Worm (Caenorhabditis elegans) whole organism, young adult: Measurements from ENCODE around the gene F08D12.2.

Experiments
- B0261.1 ChIP-seq: sonication (generic microtip); optimal IDR thresholded peaks from 2 replicates; lab custom pipeline; 2016; ENCODE audit warnings: mild to moderate bottlenecking, missing genetic modification characterization, moderate library complexity, missing compliant biosample characterization
- bed-2 ChIP-seq: fragments of 200-800 bp; sonication (Bioruptor generic); IDR thresholded peaks from 2 replicates; pipeline ENCODE4 v1.3.6; 2022; ENCODE audit warnings: missing genetic modification reagents, missing genetic modification characterization, missing compliant biosample characterization
- cebp-1 ChIP-seq, 2 experiments: fragments of 200-800 bp in 1 of 2; sonication (Bioruptor generic) in 1 of 2; sonication (generic microtip) in 1 of 2; IDR thresholded peaks in 1 of 2; optimal IDR thresholded peaks in 1 of 2; 2 replicates each; pipeline versions ENCODE4 v1.3.6 to Lab custom; 2017 to 2022; ENCODE audit warnings: missing compliant biosample characterization in 2 of 2, missing genetic modification characterization in 2 of 2, mild to moderate bottlenecking in 1 of 2, missing genetic modification reagents in 1 of 2, moderate library complexity in 1 of 2
- ekl-4 ChIP-seq: fragments of 200-800 bp; sonication (Bioruptor generic); IDR thresholded peaks from 2 replicates; pipeline ENCODE4 v1.3.6; 2022; ENCODE audit warnings: missing genetic modification reagents, missing genetic modification characterization, missing compliant biosample characterization
- lin-54 ChIP-seq: fragments of 200-800 bp; sonication (Bioruptor generic); optimal IDR thresholded peaks from 2 replicates; lab custom pipeline; 2018; ENCODE audit warnings: mild to moderate bottlenecking, missing genetic modification characterization, missing compliant biosample characterization
- madf-8 ChIP-seq: fragments of 200-800 bp; sonication (Bioruptor generic); conservative IDR thresholded peaks from 2 replicates; pipeline ENCODE4 v1.3.6; 2022; ENCODE audit warnings: missing genetic modification reagents, missing genetic modification characterization, missing compliant biosample characterization
- nfyb-1 ChIP-seq: fragments of 200-800 bp; sonication (Bioruptor generic); IDR thresholded peaks from 2 replicates; pipeline ENCODE4 v1.3.6; 2022; ENCODE audit warnings: missing genetic modification reagents, missing genetic modification characterization, missing compliant biosample characterization
- sdz-38 ChIP-seq: sonication (generic microtip); optimal IDR thresholded peaks from 2 replicates; lab custom pipeline; 2016; ENCODE audit warnings: missing genotype, missing genetic modification characterization, missing compliant biosample characterization
- snpc-4 ChIP-seq, 5 experiments: fragments of 150-350 bp in 1 of 5; sonication (generic microtip) in 4 of 5; optimal IDR thresholded peaks; 2 replicates each; lab custom pipeline; 2014 to 2018; ENCODE audit warnings: missing genetic modification characterization in 5 of 5, missing biosample characterization in 3 of 5, antibody characterized with exemption in 2 of 5, mild to moderate bottlenecking in 2 of 5, missing compliant biosample characterization in 2 of 5, missing genotype in 2 of 5, moderate library complexity in 2 of 5, missing genetic modification reagents in 1 of 5
- tbp1 ChIP-seq: fragments of 200-800 bp; sonication (Bioruptor generic); optimal IDR thresholded peaks from 2 replicates; lab custom pipeline; 2018; ENCODE audit warnings: mild to moderate bottlenecking, missing genetic modification characterization, missing compliant biosample characterization
- ztf-3 ChIP-seq: fragments of 200-800 bp; sonication (Bioruptor generic); optimal IDR thresholded peaks from 2 replicates; lab custom pipeline; 2018; ENCODE audit warnings: mild to moderate bottlenecking, missing genetic modification characterization, missing compliant biosample characterization

ce11 chrII:2781355-2781754, at the start of gene F08D12.2:
- no peak for TF ChIP-seq ekl-4 (GFP tag; lab: Robert Waterston, UW)
- no peak for TF ChIP-seq snpc-4 (GFP tag; optimal IDR thresholded peaks at IDR 0.05; lab: Kevin White, UChicago)
- TF ChIP-seq snpc-4 (tag; optimal IDR thresholded peaks at IDR 0.05; lab: Kevin White, UChicago): no peak
- no peak for TF ChIP-seq bed-2
- TF ChIP-seq sdz-38 (tag; lab: Kevin White, UChicago): no peak
- TF ChIP-seq nfyb-1 (GFP tag; lab: Robert Waterston, UW): no peak
- no peak for TF ChIP-seq tbp1
- no peak for TF ChIP-seq cebp-1 (GFP tag; IDR thresholded peaks at IDR 0.05; lab: Robert Waterston, UW)
- TF ChIP-seq cebp-1 (tag; optimal IDR thresholded peaks at IDR 0.05; lab: Kevin White, UChicago): no peak
- TF ChIP-seq B0261.1: no peak
- TF ChIP-seq ztf-3 (GFP tag; lab: Kevin White, UChicago): no peak
- no peak for TF ChIP-seq lin-54 (GFP tag; lab: Kevin White, UChicago)
- TF ChIP-seq madf-8: no peak
